ENCODE assay signal across 6 worm cellular contexts in genomic region chrV:3776946-3777345, ce11.
TF ChIP-seq lines count a peak whose summit lies in the region.

No protein-coding gene starts in this region.

TF ChIP-seq in whole organism, L1 larva, 84 proteins besides CTCF, POLR2A, EP300 and RAD21:
- peak in 1 of 2 experiments; percentile 28 for TF ChIP-seq mdl-1 (tag; optimal IDR thresholded peaks at IDR 0.05; lab: Kevin White, UChicago)
- TF ChIP-seq nhr-85 (tag; lab: Kevin White, UChicago) = peak; percentile 69
- TF ChIP-seq nhr-20 (tag; optimal IDR thresholded peaks at IDR 0.05; lab: Kevin White, UChicago) = peak; percentile 33
- no peak for TF ChIP-seq efl-1 (optimal IDR thresholded peaks at IDR 0.05; lab: Kevin White, UChicago)
- peak in 1 of 2 experiments; percentile 87 for TF ChIP-seq efl-1 (GFP tag; optimal IDR thresholded peaks at IDR 0.05 in 1 of 2; lab: Kevin White, UChicago)
- TF ChIP-seq lin-35 (GFP tag; optimal IDR thresholded peaks at IDR 0.05; lab: Kevin White, UChicago) = peak in 1 of 2 experiments; percentile 37
- peak in 1 of 6 experiments; percentile 12 for TF ChIP-seq elt-3 (tag; optimal IDR thresholded peaks at IDR 0.05; lab: Kevin White, UChicago)
- no peak for TF ChIP-seq nhr-90 (tag; optimal IDR thresholded peaks at IDR 0.05; lab: Kevin White, UChicago; ENCODE audit: poor library complexity)
- peak; percentile 43 for TF ChIP-seq blmp-1 (tag; optimal IDR thresholded peaks at IDR 0.05; lab: Kevin White, UChicago)
- peak; percentile 32 for TF ChIP-seq snu-23 (GFP tag; optimal IDR thresholded peaks at IDR 0.05; lab: Kevin White, UChicago)
- TF ChIP-seq lin-15B (tag; optimal IDR thresholded peaks at IDR 0.05; lab: Kevin White, UChicago) = no peak
- peak; percentile 51 for TF ChIP-seq lin-14 (GFP tag; optimal IDR thresholded peaks at IDR 0.05; lab: Kevin White, UChicago)
- peak; percentile 61 for TF ChIP-seq elt-2 (tag; optimal IDR thresholded peaks at IDR 0.05; lab: Kevin White, UChicago)
- no peak for TF ChIP-seq sptf-1 (tag; optimal IDR thresholded peaks at IDR 0.05; lab: Kevin White, UChicago)

TF ChIP-seq in whole organism, L2 larva, 48 proteins besides CTCF, POLR2A, EP300 and RAD21:
- TF ChIP-seq nhr-129 (tag; optimal IDR thresholded peaks at IDR 0.05; lab: Kevin White, UChicago) = peak; percentile 16
- TF ChIP-seq sma-3 (GFP tag; optimal IDR thresholded peaks at IDR 0.05; lab: Kevin White, UChicago) = no peak
- TF ChIP-seq ZK546.5 (tag; optimal IDR thresholded peaks at IDR 0.05; lab: Kevin White, UChicago) = no peak
- TF ChIP-seq sma-9 (GFP tag; optimal IDR thresholded peaks at IDR 0.05; lab: Kevin White, UChicago) = peak; percentile 31
- TF ChIP-seq sma-9 (tag; optimal IDR thresholded peaks at IDR 0.05; lab: Kevin White, UChicago) = no peak
- TF ChIP-seq gmeb-1 (tag; optimal IDR thresholded peaks at IDR 0.05; lab: Kevin White, UChicago) = peak; percentile 49
- TF ChIP-seq C34F6.9 (tag; optimal IDR thresholded peaks at IDR 0.05; lab: Kevin White, UChicago) = no peak
- peak; percentile 61 for TF ChIP-seq fos-1 (tag; optimal IDR thresholded peaks at IDR 0.05; lab: Kevin White, UChicago)
- TF ChIP-seq nhr-21 (tag; optimal IDR thresholded peaks at IDR 0.05; lab: Kevin White, UChicago) = no peak
- no peak for TF ChIP-seq dmd-4 (tag; optimal IDR thresholded peaks at IDR 0.05; lab: Kevin White, UChicago)

TF ChIP-seq in whole organism, L3 larva, 47 proteins besides CTCF, POLR2A, EP300 and RAD21:
- peak; percentile 91 for TF ChIP-seq pqm-1 (tag; optimal IDR thresholded peaks at IDR 0.05; lab: Kevin White, UChicago)
- TF ChIP-seq unc-39 (tag; optimal IDR thresholded peaks at IDR 0.05; lab: Kevin White, UChicago) = no peak
- peak; percentile 62 for TF ChIP-seq elt-2 (tag; optimal IDR thresholded peaks at IDR 0.05; lab: Kevin White, UChicago)
- no peak for TF ChIP-seq fos-1 (tag; optimal IDR thresholded peaks at IDR 0.05; lab: Kevin White, UChicago)
- peak; percentile 71 for TF ChIP-seq pha-4 (tag; optimal IDR thresholded peaks at IDR 0.05; lab: Kevin White, UChicago)
- no peak for TF ChIP-seq jun-1 (tag; optimal IDR thresholded peaks at IDR 0.05; lab: Kevin White, UChicago)
- no peak for TF ChIP-seq nfya-1 (tag; optimal IDR thresholded peaks at IDR 0.05; lab: Kevin White, UChicago; ENCODE audit: insufficient read depth)
- no peak for TF ChIP-seq egl-27 (tag; optimal IDR thresholded peaks at IDR 0.05; lab: Kevin White, UChicago)
TF ChIP-seq in whole organism, L3 larva: peak in this region for 3.

TF ChIP-seq in whole organism, L4 larva, 104 proteins besides CTCF, POLR2A, EP300 and RAD21 (continues in another document):
- TF ChIP-seq hlh-11 (tag; optimal IDR thresholded peaks at IDR 0.05; lab: Kevin White, UChicago) = peak; percentile 72
- no peak for TF ChIP-seq dmd-9 (GFP tag; IDR thresholded peaks at IDR 0.05; lab: Robert Waterston, UW)
- TF ChIP-seq nhr-77 (tag; optimal IDR thresholded peaks at IDR 0.05; lab: Kevin White, UChicago) = peak; percentile 2
- peak; percentile 64 for TF ChIP-seq nhr-28 (tag; optimal IDR thresholded peaks at IDR 0.05; lab: Kevin White, UChicago)
- peak; percentile 58 for TF ChIP-seq hlh-30 (tag; optimal IDR thresholded peaks at IDR 0.05; lab: Kevin White, UChicago; ENCODE audit: insufficient read depth)
- TF ChIP-seq php-3 (GFP tag; IDR thresholded peaks at IDR 0.05; lab: Robert Waterston, UW) = 0 out of 2 replicates have a peak, but pooled peaks have one; percentile 21
- TF ChIP-seq unc-62 (GFP tag; optimal IDR thresholded peaks at IDR 0.05 in 1 of 2; lab: Kevin White, UChicago) = peak in 1 of 2 experiments; percentile 74
- no peak for TF ChIP-seq unc-62 (tag; optimal IDR thresholded peaks at IDR 0.05; lab: Kevin White, UChicago)
- no peak for TF ChIP-seq daf-16 (GFP tag; optimal IDR thresholded peaks at IDR 0.05; lab: Kevin White, UChicago)
- peak; percentile 84 for TF ChIP-seq daf-16 (tag; optimal IDR thresholded peaks at IDR 0.05; lab: Kevin White, UChicago)
- peak; percentile 52 for TF ChIP-seq pqm-1 (tag; optimal IDR thresholded peaks at IDR 0.05; lab: Kevin White, UChicago)
- TF ChIP-seq zfp-3 (GFP tag; conservative IDR thresholded peaks at IDR 0.05; lab: Robert Waterston, UW) = no peak
- no peak for TF ChIP-seq tag-97 (GFP tag; IDR thresholded peaks at IDR 0.05; lab: Robert Waterston, UW)
- peak; percentile 100 for TF ChIP-seq aha-1 (tag; lab: Kevin White, UChicago)
- TF ChIP-seq lir-3 (tag; optimal IDR thresholded peaks at IDR 0.05; lab: Kevin White, UChicago) = no peak
- peak; percentile 6 for TF ChIP-seq mep-1 (tag; optimal IDR thresholded peaks at IDR 0.05; lab: Kevin White, UChicago)
- no peak for TF ChIP-seq ceh-28 (tag; optimal IDR thresholded peaks at IDR 0.05; lab: Kevin White, UChicago)
- TF ChIP-seq mdl-1 (tag; optimal IDR thresholded peaks at IDR 0.05; lab: Kevin White, UChicago) = peak in 1 of 2 experiments; percentile 61
- peak; percentile 86 to 98 for TF ChIP-seq hif-1 (tag; optimal IDR thresholded peaks at IDR 0.05; lab: Kevin White, UChicago)
- no peak for TF ChIP-seq pha-4 (GFP tag; IDR thresholded peaks at IDR 0.05; lab: Robert Waterston, UW)
- peak; percentile 18 for TF ChIP-seq pha-4 (tag; optimal IDR thresholded peaks at IDR 0.05; lab: Kevin White, UChicago)

TF ChIP-seq in whole organism, late embryonic, 69 proteins besides CTCF, POLR2A, EP300 and RAD21:
- TF ChIP-seq unc-55 (GFP tag; optimal IDR thresholded peaks at IDR 0.05; lab: Kevin White, UChicago) (peak; percentile 34), hlh-15 (tag; optimal IDR thresholded peaks at IDR 0.05; lab: Kevin White, UChicago) (no peak), pha-2 (tag; optimal IDR thresholded peaks at IDR 0.05; lab: Kevin White, UChicago) (no peak)

TF ChIP-seq in whole organism, young adult, 124 proteins besides CTCF, POLR2A, EP300 and RAD21:
- TF ChIP-seq snpc-1.3 (tag; optimal IDR thresholded peaks at IDR 0.05; lab: Kevin White, UChicago; ENCODE audit: insufficient read depth) (no peak), ekl-4 (GFP tag; IDR thresholded peaks at IDR 0.05; lab: Robert Waterston, UW) (0 out of 2 replicates have a peak, but pooled peaks have one; percentile 41), hlh-12 (tag; optimal IDR thresholded peaks at IDR 0.05; lab: Kevin White, UChicago) (no peak), nhr-80 (tag; optimal IDR thresholded peaks at IDR 0.05; lab: Kevin White, UChicago) (peak; percentile 74), F10E7.11 (tag; optimal IDR thresholded peaks at IDR 0.05; lab: Kevin White, UChicago) (no peak), lsl-1 (GFP tag; optimal IDR thresholded peaks at IDR 0.05; lab: Kevin White, UChicago) (no peak), hmg-1.2 (GFP tag; IDR thresholded peaks at IDR 0.05; lab: Robert Waterston, UW) (peak; percentile 53; the same call in 1 of the 2 replicates), cebp-1 (GFP tag; IDR thresholded peaks at IDR 0.05; lab: Robert Waterston, UW) (no peak), cebp-1 (tag; optimal IDR thresholded peaks at IDR 0.05; lab: Kevin White, UChicago) (peak; percentile 27), dpff-1 (tag; optimal IDR thresholded peaks at IDR 0.05; lab: Kevin White, UChicago) (no peak), ztf-22 (GFP tag; optimal IDR thresholded peaks at IDR 0.05; lab: Kevin White, UChicago) (peak; percentile 24), B0261.1 (tag; optimal IDR thresholded peaks at IDR 0.05; lab: Kevin White, UChicago) (no peak)
